Worm (Caenorhabditis elegans): ENCODE data around the gene F26G1.15.

Gene F26G1.15

ce11 chrII:4789835-4790343, at the start of gene F26G1.15:
Gene F26G1.15, plus strand, starts transcription at chrII:4790293.
- TF ChIP-seq rnt-1 (tag; optimal IDR thresholded peaks at IDR 0.05) = no peak
- TF ChIP-seq pax-1 (tag; optimal IDR thresholded peaks at IDR 0.05) = no peak
- no peak for TF ChIP-seq nfya-1 (tag; optimal IDR thresholded peaks at IDR 0.05)
- TF ChIP-seq zip-5 (tag; optimal IDR thresholded peaks at IDR 0.05) = no peak
- TF ChIP-seq nhr-232 (tag; optimal IDR thresholded peaks at IDR 0.05) = no peak
- TF ChIP-seq hlh-6 (tag; optimal IDR thresholded peaks at IDR 0.05) = no peak
- TF ChIP-seq syd-9 (tag; optimal IDR thresholded peaks at IDR 0.05) = no peak
- no peak for TF ChIP-seq odd-2 (tag; optimal IDR thresholded peaks at IDR 0.05)
- TF ChIP-seq ceh-6 (GFP tag; optimal IDR thresholded peaks at IDR 0.05) = no peak

- no peak for TF ChIP-seq odd-2 (tag; optimal IDR thresholded peaks at IDR 0.05)
- no peak for TF ChIP-seq pqm-1 (tag; optimal IDR thresholded peaks at IDR 0.05)
- TF ChIP-seq ztf-16 (tag; optimal IDR thresholded peaks at IDR 0.05) = no peak
- TF ChIP-seq ceh-2 (tag; optimal IDR thresholded peaks at IDR 0.05) = no peak
- TF ChIP-seq T23F11.4 (GFP tag; optimal IDR thresholded peaks at IDR 0.05) = no peak
- no peak for TF ChIP-seq ceh-18 (tag; optimal IDR thresholded peaks at IDR 0.05)
- no peak for TF ChIP-seq C38D4.7 (GFP tag; optimal IDR thresholded peaks at IDR 0.05)
- TF ChIP-seq ceh-24 (tag; optimal IDR thresholded peaks at IDR 0.05) = no peak
- TF ChIP-seq gmeb-2 (tag; optimal IDR thresholded peaks at IDR 0.05) = no peak
- no peak for TF ChIP-seq ceh-48 (tag; optimal IDR thresholded peaks at IDR 0.05)
- TF ChIP-seq tbx-2 (tag; optimal IDR thresholded peaks at IDR 0.05) = no peak
- TF ChIP-seq ceh-31 (tag; optimal IDR thresholded peaks at IDR 0.05) = no peak
- no peak for TF ChIP-seq ahr-1 (tag; optimal IDR thresholded peaks at IDR 0.05)
- TF ChIP-seq ceh-19 (GFP tag; optimal IDR thresholded peaks at IDR 0.05) = no peak
- TF ChIP-seq sox-2 (GFP tag; IDR thresholded peaks at IDR 0.05) = no peak
Observed at ce11 chrII:4741527-4742187, 48.4 kb upstream of the F26G1.15 start, which contains the start of gene acs-11. Gene acs-11, plus strand, starts transcription at chrII:4742137.

DNA sequence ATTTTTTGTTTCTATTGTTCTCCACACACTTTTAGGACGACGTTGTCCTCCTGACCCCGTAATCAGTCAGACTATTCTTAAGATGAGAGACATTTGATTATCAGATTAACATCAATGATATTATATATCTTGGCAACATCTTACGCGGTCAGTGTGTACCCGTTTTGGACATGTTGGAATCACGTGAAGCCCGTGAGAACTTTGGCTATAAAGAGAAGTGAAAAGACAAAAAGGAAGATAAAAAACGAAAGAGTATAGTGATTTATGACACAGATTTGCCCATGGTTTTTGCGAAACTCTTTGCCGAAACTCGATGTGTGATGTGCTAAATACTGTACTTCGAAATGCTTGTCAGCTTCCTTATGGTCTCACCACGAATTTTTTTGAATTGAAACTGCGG, 44.8 kb upstream of the F26G1.15 start:
- TF ChIP-seq eyg-1 (tag; optimal IDR thresholded peaks at IDR 0.05) (no peak), pag-3 (tag; optimal IDR thresholded peaks at IDR 0.05; ENCODE audit: borderline replicate concordance) (no peak), npax-4 (tag; optimal IDR thresholded peaks at IDR 0.05) (no peak), ceh-48 (tag; optimal IDR thresholded peaks at IDR 0.05) (no peak), elt-4 (tag; optimal IDR thresholded peaks at IDR 0.05) (no peak), ahr-1 (tag; optimal IDR thresholded peaks at IDR 0.05) (no peak), ceh-19 (GFP tag; optimal IDR thresholded peaks at IDR 0.05) (no peak), syd-9 (tag; optimal IDR thresholded peaks at IDR 0.05) (no peak), lim-6 (tag; optimal IDR thresholded peaks at IDR 0.05) (no peak), ceh-24 (tag; optimal IDR thresholded peaks at IDR 0.05) (no peak), elt-2 (tag; optimal IDR thresholded peaks at IDR 0.05) (no peak), ama-1 (optimal IDR thresholded peaks at IDR 0.05) (no peak), sdc-2 (tag; optimal IDR thresholded peaks at IDR 0.05) (no peak), pha-4 (tag; optimal IDR thresholded peaks at IDR 0.05) (no peak), mec-3 (tag; optimal IDR thresholded peaks at IDR 0.05; ENCODE audit: borderline replicate concordance) (no peak), hlh-30 (tag; optimal IDR thresholded peaks at IDR 0.05; ENCODE audit: insufficient read depth) (no peak), rnt-1 (tag; optimal IDR thresholded peaks at IDR 0.05) (no peak), hlh-6 (tag; optimal IDR thresholded peaks at IDR 0.05) (no peak)

DNA sequence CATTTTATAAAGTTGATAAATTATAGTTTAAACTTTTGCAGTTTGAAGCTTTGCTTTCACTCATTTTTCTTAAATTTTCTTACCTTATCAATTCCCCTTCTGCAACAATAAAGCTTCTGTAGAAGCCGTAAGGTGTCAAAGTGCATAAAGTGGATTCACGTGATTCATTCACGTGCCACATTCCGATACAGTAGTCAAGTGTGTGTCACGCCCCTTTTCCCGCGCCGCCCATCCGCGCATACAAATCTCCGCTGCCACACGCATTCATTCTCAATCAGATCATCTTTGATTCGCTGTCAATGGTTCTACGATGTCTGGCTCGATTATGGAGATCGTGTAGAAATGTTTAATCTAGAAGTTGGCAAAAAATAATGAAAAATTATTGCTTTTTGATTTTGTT, 43.0 kb upstream of the F26G1.15 start:
- peak; percentile 22 for TF ChIP-seq hlh-30 (tag; optimal IDR thresholded peaks at IDR 0.05; ENCODE audit: insufficient read depth)
- no peak for TF ChIP-seq pqm-1 (tag; optimal IDR thresholded peaks at IDR 0.05)
- TF ChIP-seq ceh-19 (GFP tag; optimal IDR thresholded peaks at IDR 0.05) = no peak
- TF ChIP-seq ceh-45 (GFP tag; IDR thresholded peaks at IDR 0.05) = no peak
